Worm (Caenorhabditis elegans) whole organism, L4 larva: ENCODE measurements around the gene C16E9.2.

Source experiments
- aly-2 ChIP-seq: sonication (generic microtip); optimal IDR thresholded peaks from 2 replicates; lab custom pipeline; 2018; ENCODE audit warnings: missing biosample characterization, missing genetic modification characterization
- ctbp-1 ChIP-seq: fragments of 200-800 bp; sonication (Bioruptor generic); IDR thresholded peaks from 2 replicates; pipeline ENCODE4 v1.3.6; 2022; ENCODE audit warnings: missing genetic modification reagents, missing genetic modification characterization, missing compliant biosample characterization
- fos-1 ChIP-seq: fragments of 150-350 bp; optimal IDR thresholded peaks from 2 replicates; lab custom pipeline; 2014; ENCODE audit warnings: missing biosample characterization, missing genetic modification characterization
- gei-8 ChIP-seq: fragments of 200-800 bp; sonication (Bioruptor generic); optimal IDR thresholded peaks from 2 replicates; lab custom pipeline; 2018; ENCODE audit warnings: mild to moderate bottlenecking, missing genetic modification characterization, missing compliant biosample characterization
- lin-39 ChIP-seq: fragments of 150-350 bp; optimal IDR thresholded peaks from 2 replicates; lab custom pipeline; 2014; ENCODE audit warnings: missing biosample characterization, missing genetic modification reagents, missing genetic modification characterization

DNA sequence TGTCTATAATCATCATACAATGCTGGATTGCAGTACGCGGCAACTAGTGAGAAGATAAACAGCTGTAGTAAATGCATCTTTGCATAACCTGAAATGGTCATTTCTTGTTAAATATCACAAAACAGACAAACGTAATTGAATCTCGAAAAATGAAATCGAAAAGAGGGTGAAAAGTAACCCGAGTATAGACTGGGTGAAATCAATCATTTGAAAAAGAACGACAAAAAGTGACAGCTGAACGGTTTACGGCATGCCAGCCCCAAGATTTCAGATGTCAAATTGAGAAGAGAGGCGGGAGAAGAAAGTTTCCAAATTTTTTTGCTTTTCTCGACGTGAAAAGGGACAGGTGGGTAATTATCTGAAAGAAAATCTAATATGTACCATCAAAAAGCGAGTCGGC, 35.7 kb upstream of the C16E9.2 start, which contains the start of gene F14B8.4:
- TF ChIP-seq gei-8 (GFP tag; lab: Kevin White, UChicago) = no peak
- TF ChIP-seq fos-1 (tag; lab: Kevin White, UChicago) = no peak
- no peak for TF ChIP-seq ctbp-1 (GFP tag; lab: Robert Waterston, UW)
- TF ChIP-seq lin-39 (tag; lab: Kevin White, UChicago) = no peak
- TF ChIP-seq aly-2 = no peak
